Worm (Caenorhabditis elegans): ENCODE measurements around the gene spig-5.

The spig-5 gene

DNA sequence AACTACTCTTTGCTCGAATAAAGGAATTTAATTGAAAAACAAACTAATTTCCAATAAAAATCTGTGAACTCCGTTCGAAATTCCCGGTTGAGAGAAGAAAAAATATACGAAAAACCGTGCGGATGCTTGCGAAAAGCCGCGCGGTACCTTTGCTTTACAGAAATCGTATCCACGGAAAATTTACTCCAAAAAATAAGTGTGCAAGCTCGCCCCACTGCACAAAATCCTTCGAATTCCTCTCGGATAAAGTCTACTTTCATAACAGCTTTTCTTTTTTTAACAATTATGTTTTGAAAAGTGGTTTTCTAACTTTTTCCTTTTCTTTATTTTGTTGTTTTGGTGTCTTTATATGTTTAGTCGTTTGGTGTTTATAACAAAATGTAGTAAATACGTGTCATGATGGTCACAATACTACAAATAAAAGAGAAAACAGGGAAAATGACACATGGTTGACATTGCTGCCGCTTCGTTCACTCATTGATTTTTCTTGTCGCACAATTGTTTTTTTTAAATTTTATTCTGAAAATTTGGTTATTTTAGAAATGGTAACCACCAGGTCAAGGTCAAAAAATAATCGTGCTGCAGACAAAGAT lies 39.1 kb downstream of the spig-5 start, which contains the start of gene cept-2 (continued):
- TF ChIP-seq snu-23 (GFP tag; optimal IDR thresholded peaks at IDR 0.05): peak; percentile 97

DNA sequence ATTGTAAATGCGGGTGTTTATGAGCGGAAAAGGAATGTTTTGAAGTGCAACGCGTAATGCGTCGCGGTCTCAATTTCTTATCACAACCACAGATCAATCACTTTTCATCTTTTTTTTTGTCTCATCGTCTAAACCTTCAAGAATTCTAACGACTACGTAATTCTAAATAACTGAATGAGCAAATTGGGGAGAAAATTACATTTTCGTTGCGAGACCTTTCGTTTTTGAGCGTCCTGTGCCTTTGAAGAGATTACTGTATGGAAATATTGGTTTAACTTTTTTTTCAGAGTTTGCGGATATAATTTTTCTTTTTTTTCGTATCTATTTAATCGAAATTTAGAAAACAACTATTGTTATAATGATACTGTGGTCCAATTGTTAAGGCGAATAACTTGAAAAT lies 42.2 kb downstream of the spig-5 start:
- TF ChIP-seq lin-35 (GFP tag; optimal IDR thresholded peaks at IDR 0.05) (peak in 1 of 2 experiments; percentile 35), blmp-1 (tag; optimal IDR thresholded peaks at IDR 0.05) (peak; percentile 44), tbx-2 (tag; optimal IDR thresholded peaks at IDR 0.05) (no peak), nhr-85 (tag) (no peak)

ce11 chrV:14350949-14351348 lies 42.7 kb downstream of the spig-5 start:
- TF ChIP-seq unc-62 (GFP tag; optimal IDR thresholded peaks at IDR 0.05) (no peak), lsy-2 (tag; optimal IDR thresholded peaks at IDR 0.05) (peak; percentile 58 to 84), elt-3 (tag; optimal IDR thresholded peaks at IDR 0.05) (peak in 4 of 6 experiments; percentile 15 to 82 (median 30)), pag-3 (tag; optimal IDR thresholded peaks at IDR 0.05; ENCODE audit: borderline replicate concordance, insufficient read depth) (no peak), isw-1 (GFP tag; IDR thresholded peaks at IDR 0.05) (peak; percentile 60), mdl-1 (tag; optimal IDR thresholded peaks at IDR 0.05) (peak in 1 of 2 experiments; percentile 64), grh-1 (GFP tag; IDR thresholded peaks at IDR 0.05) (peak; percentile 56; the same call in 1 of the 2 replicates), dpl-1 (GFP tag; optimal IDR thresholded peaks at IDR 0.05) (peak; percentile 65 to 75 (median 72)), lin-35 (GFP tag; optimal IDR thresholded peaks at IDR 0.05) (peak; percentile 83 to 85), lin-39 (tag; optimal IDR thresholded peaks at IDR 0.05) (no peak), pqm-1 (tag; optimal IDR thresholded peaks at IDR 0.05) (no peak), ceh-88 (GFP tag; IDR thresholded peaks at IDR 0.05) (no peak), unc-86 (tag; optimal IDR thresholded peaks at IDR 0.05) (peak; percentile 73), egl-27 (tag; optimal IDR thresholded peaks at IDR 0.05) (peak; percentile 13 to 19), fkh-10 (GFP tag; optimal IDR thresholded peaks at IDR 0.05) (peak; percentile 70), swsn-7 (tag; optimal IDR thresholded peaks at IDR 0.05) (peak; percentile 79), lin-15B (tag; optimal IDR thresholded peaks at IDR 0.05) (peak; percentile 83), C16A3.4 (tag; optimal IDR thresholded peaks at IDR 0.05) (peak; percentile 74), ces-1 (GFP tag; optimal IDR thresholded peaks at IDR 0.05) (no peak), irx-1 (tag; optimal IDR thresholded peaks at IDR 0.05) (peak; percentile 35), tlp-1 (tag; optimal IDR thresholded peaks at IDR 0.05) (no peak), snu-23 (GFP tag; optimal IDR thresholded peaks at IDR 0.05) (peak; percentile 91), blmp-1 (tag; optimal IDR thresholded peaks at IDR 0.05) (peak; percentile 64), unc-30 (tag; optimal IDR thresholded peaks at IDR 0.05) (no peak), efl-3 (GFP tag; optimal IDR thresholded peaks at IDR 0.05) (no peak), nhr-237 (tag; optimal IDR thresholded peaks at IDR 0.05) (peak; percentile 58), nhr-71 (tag; optimal IDR thresholded peaks at IDR 0.05) (peak; percentile 82), nhr-85 (tag) (peak; percentile 77), unc-130 (tag; optimal IDR thresholded peaks at IDR 0.05) (peak; percentile 51), xbp-1 (tag; optimal IDR thresholded peaks at IDR 0.05) (peak; percentile 71), lir-3 (tag; optimal IDR thresholded peaks at IDR 0.05; ENCODE audit: poor library complexity) (peak; percentile 39), fos-1 (tag; optimal IDR thresholded peaks at IDR 0.05) (peak; percentile 25), nhr-11 (tag; optimal IDR thresholded peaks at IDR 0.05) (no peak), aha-1 (tag; optimal IDR thresholded peaks at IDR 0.05) (no peak), unc-98 (GFP tag; IDR thresholded peaks at IDR 0.05) (no peak), ceh-8 (GFP tag; optimal IDR thresholded peaks at IDR 0.05) (no peak), elt-2 (tag; optimal IDR thresholded peaks at IDR 0.05) (peak; percentile 8), ztf-11 (tag; optimal IDR thresholded peaks at IDR 0.05) (no peak), mep-1 (tag; optimal IDR thresholded peaks at IDR 0.05) (peak; percentile 71), pax-3 (tag; optimal IDR thresholded peaks at IDR 0.05) (peak; percentile 85), nhr-47 (tag; optimal IDR thresholded peaks at IDR 0.05) (peak; percentile 77), nhr-76 (tag; optimal IDR thresholded peaks at IDR 0.05) (no peak), nhr-28 (tag; optimal IDR thresholded peaks at IDR 0.05) (no peak), egl-13 (tag; optimal IDR thresholded peaks at IDR 0.05) (peak; percentile 67), tbx-2 (tag; optimal IDR thresholded peaks at IDR 0.05) (peak; percentile 77), nhr-84 (tag; optimal IDR thresholded peaks at IDR 0.05) (no peak), skn-1 (tag; optimal IDR thresholded peaks at IDR 0.05) (peak; percentile 73)
